Fruit fly (Drosophila melanogaster): ENCODE data around the gene CG11970.

Gene CG11970

DNA sequence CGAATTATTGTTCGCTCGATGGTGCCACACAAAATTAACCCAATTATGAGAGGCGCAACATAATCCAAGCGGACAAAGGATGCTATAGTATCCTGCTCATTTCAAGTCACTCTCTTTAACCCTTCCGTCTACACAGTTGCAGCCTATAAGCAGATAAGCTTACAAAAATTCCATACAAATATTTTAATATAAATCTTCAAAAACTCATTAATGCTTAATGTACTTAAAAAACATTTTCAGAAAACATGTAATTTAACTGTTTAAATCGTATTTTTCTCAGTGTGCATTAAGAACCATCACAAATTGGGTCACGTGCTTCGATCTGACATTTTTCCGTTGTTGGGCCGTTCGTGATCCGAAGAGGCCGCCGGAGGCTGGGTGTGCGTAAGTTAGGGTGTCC is 15.7 kb upstream of the CG11970 start:
- peak; percentile 78 for TF ChIP-seq topi (GFP tag; optimal IDR thresholded peaks at IDR 0.05)
- no peak for TF ChIP-seq salr (GFP tag; optimal IDR thresholded peaks at IDR 0.05)
- TF ChIP-seq Ets21C (GFP tag; optimal IDR thresholded peaks at IDR 0.05) = peak; percentile 58
- TF ChIP-seq Smox (GFP tag; optimal IDR thresholded peaks at IDR 0.05) = peak; percentile 83
- TF ChIP-seq CG10669 (GFP tag; optimal IDR thresholded peaks at IDR 0.05) = peak; percentile 31
- peak; percentile 60 for TF ChIP-seq CG3919 (GFP tag; optimal IDR thresholded peaks at IDR 0.05)
- TF ChIP-seq svp (GFP tag) = peak; percentile 91
- peak; percentile 10 for TF ChIP-seq CG7368 (GFP tag; optimal IDR thresholded peaks at IDR 0.05)
- TF ChIP-seq Ets96B (tag; optimal IDR thresholded peaks at IDR 0.05) = peak; percentile 48
- TF ChIP-seq fd85E (GFP tag; optimal IDR thresholded peaks at IDR 0.05) = peak; percentile 10
- peak; percentile 63 for TF ChIP-seq Sox14 (GFP tag; optimal IDR thresholded peaks at IDR 0.05)
- TF ChIP-seq Gug (GFP tag; IDR thresholded peaks at IDR 0.05) = no peak
- TF ChIP-seq CG31627 (GFP tag; optimal IDR thresholded peaks at IDR 0.05) = peak; percentile 72
- no peak for TF ChIP-seq eg (GFP tag; IDR thresholded peaks at IDR 0.05)
- TF ChIP-seq CG11902 (GFP tag; optimal IDR thresholded peaks at IDR 0.05) = peak; percentile 19
- no peak for TF ChIP-seq CG11294 (GFP tag; IDR thresholded peaks at IDR 0.05)
- TF ChIP-seq CG8632 (GFP tag; optimal IDR thresholded peaks at IDR 0.05) = peak; percentile 63
- TF ChIP-seq acj6 (GFP tag; optimal IDR thresholded peaks at IDR 0.05) = peak; percentile 63
- TF ChIP-seq Lpt (GFP tag; optimal IDR thresholded peaks at IDR 0.05) = no peak
- TF ChIP-seq pdm3 (GFP tag; optimal IDR thresholded peaks at IDR 0.05) = peak; percentile 67
- TF ChIP-seq Blimp-1 (GFP tag; optimal IDR thresholded peaks at IDR 0.05) = no peak
- no peak for TF ChIP-seq CG6854 (GFP tag; optimal IDR thresholded peaks at IDR 0.05)
- peak; percentile 5 for TF ChIP-seq Sox15 (GFP tag; optimal IDR thresholded peaks at IDR 0.05)
- peak; percentile 63 for TF ChIP-seq CG6792 (GFP tag; optimal IDR thresholded peaks at IDR 0.05)
- TF ChIP-seq CG16779 (tag; optimal IDR thresholded peaks at IDR 0.05) = no peak
- TF ChIP-seq Sox102F (GFP tag; optimal IDR thresholded peaks at IDR 0.05) = peak; percentile 79
- no peak for TF ChIP-seq CG9139 (GFP tag; optimal IDR thresholded peaks at IDR 0.05)
- TF ChIP-seq Hr38 (GFP tag; optimal IDR thresholded peaks at IDR 0.05) = no peak
- TF ChIP-seq fd59A (GFP tag; optimal IDR thresholded peaks at IDR 0.05) = peak; percentile 14
- no peak for TF ChIP-seq CG15336 (GFP tag; IDR thresholded peaks at IDR 0.05)
- TF ChIP-seq CG8319 (GFP tag; optimal IDR thresholded peaks at IDR 0.05) = peak; percentile 27
- TF ChIP-seq achi (GFP tag; optimal IDR thresholded peaks at IDR 0.05) = peak; percentile 52
- TF ChIP-seq CG6808 (GFP tag; optimal IDR thresholded peaks at IDR 0.05) = no peak
- peak; percentile 60 for TF ChIP-seq Eip93F (GFP tag; optimal IDR thresholded peaks at IDR 0.05)
- peak; percentile 25 for TF ChIP-seq CG10631 (GFP tag; optimal IDR thresholded peaks at IDR 0.05)
- TF ChIP-seq Hr39 (GFP tag; optimal IDR thresholded peaks at IDR 0.05) = peak; percentile 69
- peak; percentile 13 for TF ChIP-seq net (GFP tag; optimal IDR thresholded peaks at IDR 0.05)
- peak; percentile 34 for TF ChIP-seq CG11762 (GFP tag; optimal IDR thresholded peaks at IDR 0.05; ENCODE audit: insufficient read depth)
- TF ChIP-seq CG4318 (GFP tag; optimal IDR thresholded peaks at IDR 0.05) = no peak
- TF ChIP-seq CG8119 (GFP tag; IDR thresholded peaks at IDR 0.05) = no peak
- TF ChIP-seq Eip75B (GFP tag; optimal IDR thresholded peaks at IDR 0.05) = peak; percentile 78
- peak; percentile 28 for TF ChIP-seq vri (GFP tag; optimal IDR thresholded peaks at IDR 0.05)
- peak; percentile 66 for TF ChIP-seq CG34406 (GFP tag; optimal IDR thresholded peaks at IDR 0.05)
- TF ChIP-seq CG6163 (GFP tag; IDR thresholded peaks at IDR 0.05) = no peak; the same call in 2 of the 3 replicates
- TF ChIP-seq Eip78C (GFP tag) = peak; percentile 91
- peak; percentile 74 for TF ChIP-seq cyc (GFP tag; optimal IDR thresholded peaks at IDR 0.05)
- peak; percentile 27 for TF ChIP-seq CG32006 (GFP tag; optimal IDR thresholded peaks at IDR 0.05)
- TF ChIP-seq Hr4 (GFP tag; optimal IDR thresholded peaks at IDR 0.05) = no peak
- TF ChIP-seq dsx (GFP tag; optimal IDR thresholded peaks at IDR 0.05; ENCODE audit: poor library complexity, severe bottlenecking) = no peak
- peak; percentile 87 for TF ChIP-seq Met (GFP tag; optimal IDR thresholded peaks at IDR 0.05)
- peak; percentile 61 for TF ChIP-seq OdsH (GFP tag; optimal IDR thresholded peaks at IDR 0.05)
- TF ChIP-seq lz (GFP tag; optimal IDR thresholded peaks at IDR 0.05) = peak; percentile 73
- no peak for TF ChIP-seq fkh (GFP tag; optimal IDR thresholded peaks at IDR 0.05)
